Fruit fly (Drosophila melanogaster): ENCODE results near the gene CG13010.

Gene CG13010

DNA sequence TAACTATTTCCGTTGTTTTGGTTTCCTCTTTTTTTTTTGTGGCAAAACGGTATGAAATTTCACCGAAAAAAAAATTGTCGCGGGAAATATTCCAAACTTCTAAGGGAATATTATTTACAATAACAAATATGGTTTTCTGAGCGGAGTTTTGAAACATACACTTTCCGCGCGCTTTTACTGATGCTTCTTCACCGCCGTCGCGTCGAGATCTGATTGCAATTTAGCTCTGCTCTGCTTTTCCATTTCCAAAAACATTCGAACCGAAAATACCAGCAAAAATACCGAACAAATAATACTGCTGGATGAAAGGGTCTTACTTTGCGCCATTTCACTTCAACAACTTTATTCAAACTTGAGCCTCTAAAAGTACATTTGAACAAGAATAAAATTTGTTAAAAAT, 16.2 kb upstream of the CG13010 start, which contains the start of gene Septin4:
Septin4 (minus strand) TSS at position 215 of the 400 bp plus-strand sequence.
- TF ChIP-seq MESR4 (GFP tag; optimal IDR thresholded peaks at IDR 0.05) (no peak), Jarid2 (GFP tag; optimal IDR thresholded peaks at IDR 0.05) (peak; percentile 74), trh (GFP tag; optimal IDR thresholded peaks at IDR 0.05) (no peak), CG6254 (GFP tag; optimal IDR thresholded peaks at IDR 0.05) (no peak), CG16863 (GFP tag; optimal IDR thresholded peaks at IDR 0.05) (no peak), CG6175 (GFP tag; IDR thresholded peaks at IDR 0.05) (no peak), CG4730 (GFP tag; IDR thresholded peaks at IDR 0.05) (no peak), CG8290 (GFP tag; optimal IDR thresholded peaks at IDR 0.05) (no peak), CG8290 (tag; optimal IDR thresholded peaks at IDR 0.05) (peak in 1 of 2 experiments; percentile 20), zfh2 (GFP tag; optimal IDR thresholded peaks at IDR 0.05) (no peak), CG8478 (optimal IDR thresholded peaks at IDR 0.05) (no peak), CG15269 (tag; optimal IDR thresholded peaks at IDR 0.05) (no peak), fd3F (GFP tag; optimal IDR thresholded peaks at IDR 0.05) (no peak), Bgb (GFP tag; IDR thresholded peaks at IDR 0.05; ENCODE audit: partially characterized antibody) (no peak), wek (GFP tag; optimal IDR thresholded peaks at IDR 0.05) (no peak), sens (GFP tag) (peak; percentile 19), E2f2 (GFP tag; IDR thresholded peaks at IDR 0.05) (peak; percentile 67), org-1 (GFP tag; optimal IDR thresholded peaks at IDR 0.05) (no peak), stwl (tag; optimal IDR thresholded peaks at IDR 0.05) (peak; percentile 14), Scr (GFP tag; IDR thresholded peaks at IDR 0.05; ENCODE audit: partially characterized antibody) (no peak), HmgZ (tag; optimal IDR thresholded peaks at IDR 0.05) (no peak), gfzf (GFP tag; optimal IDR thresholded peaks at IDR 0.05) (peak; percentile 50), Fer2 (tag; optimal IDR thresholded peaks at IDR 0.05) (no peak), CG11560 (tag; IDR thresholded peaks at IDR 0.05) (no peak), CG31441 (GFP tag; IDR thresholded peaks at IDR 0.05) (no peak), croc (GFP tag; conservative IDR thresholded peaks at IDR 0.05) (no peak), CG12659 (GFP tag; optimal IDR thresholded peaks at IDR 0.05) (peak; percentile 16), peb (GFP tag; IDR thresholded peaks at IDR 0.05) (no peak), sob (GFP tag; IDR thresholded peaks at IDR 0.05) (no peak), CG12299 (tag; optimal IDR thresholded peaks at IDR 0.05) (no peak), sqz (GFP tag; optimal IDR thresholded peaks at IDR 0.05) (no peak), Fer3 (tag; optimal IDR thresholded peaks at IDR 0.05) (no peak), unc-4 (GFP tag; IDR thresholded peaks at IDR 0.05; ENCODE audit: partially characterized antibody) (no peak), Antp (GFP tag; optimal IDR thresholded peaks at IDR 0.05) (no peak), CG2116 (GFP tag; optimal IDR thresholded peaks at IDR 0.05) (no peak), grau (tag; optimal IDR thresholded peaks at IDR 0.05) (no peak), Blimp-1 (GFP tag; optimal IDR thresholded peaks at IDR 0.05) (no peak), Sox102F (GFP tag; optimal IDR thresholded peaks at IDR 0.05) (no peak), CG7987 (GFP tag; optimal IDR thresholded peaks at IDR 0.05) (no peak), Opbp (GFP tag; IDR thresholded peaks at IDR 0.05; ENCODE audit: partially characterized antibody) (no peak), eyg (GFP tag; optimal IDR thresholded peaks at IDR 0.05) (no peak), CG4707 (GFP tag; optimal IDR thresholded peaks at IDR 0.05) (no peak), CG9797 (GFP tag; optimal IDR thresholded peaks at IDR 0.05) (peak; percentile 33), Ets65A (GFP tag) (peak; percentile 56), YL-1 (GFP tag; optimal IDR thresholded peaks at IDR 0.05) (no peak), Med (GFP tag) (peak; percentile 56), CG3995 (GFP tag; optimal IDR thresholded peaks at IDR 0.05) (no peak), Sry-δ (GFP tag; optimal IDR thresholded peaks at IDR 0.05) (no peak), CG31388 (GFP tag; optimal IDR thresholded peaks at IDR 0.05) (no peak), CG11085 (GFP tag; IDR thresholded peaks at IDR 0.05) (no peak), Dref (GFP tag; IDR thresholded peaks at IDR 0.05) (0 out of 2 replicates have a peak, but pooled peaks have one; percentile 17), ci (GFP tag; IDR thresholded peaks at IDR 0.05) (peak; percentile 28; the same call in 1 of the 3 replicates)

Measured in whole organism, embryonic.